Worm (Caenorhabditis elegans): Measurements from ENCODE around the gene dmsr-11.

Gene dmsr-11

DNA sequence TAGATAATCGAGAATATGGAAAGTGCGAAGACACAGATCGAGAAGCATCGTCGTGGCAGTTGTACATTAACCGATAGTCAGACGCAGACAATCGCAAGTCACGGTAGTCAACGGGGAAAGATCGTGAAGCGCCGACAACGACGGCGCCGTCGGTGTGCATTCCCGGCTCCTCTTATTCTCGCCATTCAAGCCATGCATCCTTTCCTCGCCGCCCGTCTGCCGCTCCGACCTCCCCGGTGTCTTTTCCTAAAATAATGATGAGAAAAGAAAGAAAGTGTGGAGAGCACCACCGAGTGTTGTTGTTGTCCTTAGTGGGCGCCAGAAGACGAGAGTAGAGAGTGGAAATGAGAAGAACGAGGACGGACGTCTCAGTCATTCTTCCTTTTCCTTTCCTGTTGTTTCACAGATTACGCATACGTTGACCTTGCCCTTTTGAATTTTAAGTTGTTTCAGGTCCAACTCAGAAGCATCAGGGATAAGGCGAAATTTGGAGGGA is 10.1 kb downstream of the dmsr-11 start, which contains the start of gene ZC404.1:
Gene ZC404.1 (plus strand): TSS at position 446 of the 496 bp plus-strand sequence.
- TF ChIP-seq ceh-82 (tag; optimal IDR thresholded peaks at IDR 0.05) (peak in 1 of 3 experiments; percentile 23), ceh-90 (tag; optimal IDR thresholded peaks at IDR 0.05) (no peak), swsn-7 (tag; optimal IDR thresholded peaks at IDR 0.05) (peak; percentile 21), ceh-88 (GFP tag; IDR thresholded peaks at IDR 0.05) (no peak), xbp-1 (tag; optimal IDR thresholded peaks at IDR 0.05) (no peak), isw-1 (GFP tag; IDR thresholded peaks at IDR 0.05) (no peak; the same call in 1 of the 2 replicates), fkh-8 (tag; optimal IDR thresholded peaks at IDR 0.05) (peak; percentile 64), lin-13 (GFP tag; optimal IDR thresholded peaks at IDR 0.05) (no peak), grh-1 (GFP tag; IDR thresholded peaks at IDR 0.05) (no peak), unc-62 (GFP tag; optimal IDR thresholded peaks at IDR 0.05) (no peak), ets-5 (GFP tag; IDR thresholded peaks at IDR 0.05) (no peak), rnt-1 (tag; optimal IDR thresholded peaks at IDR 0.05) (no peak), unc-98 (GFP tag; IDR thresholded peaks at IDR 0.05) (no peak), unc-86 (tag; optimal IDR thresholded peaks at IDR 0.05) (peak; percentile 1), nhr-71 (tag; optimal IDR thresholded peaks at IDR 0.05) (peak; percentile 36), snpc-4 (tag; optimal IDR thresholded peaks at IDR 0.05) (peak; percentile 24), C16A3.4 (tag; optimal IDR thresholded peaks at IDR 0.05) (no peak), lsy-2 (tag; optimal IDR thresholded peaks at IDR 0.05) (peak in 1 of 2 experiments; percentile 22), aha-1 (tag; optimal IDR thresholded peaks at IDR 0.05) (no peak), nhr-47 (tag; optimal IDR thresholded peaks at IDR 0.05) (peak; percentile 12), efl-1 (optimal IDR thresholded peaks at IDR 0.05) (peak; percentile 3 to 8), efl-1 (GFP tag; optimal IDR thresholded peaks at IDR 0.05 in 1 of 2) (peak in 1 of 2 experiments; percentile 49), lin-14 (GFP tag; optimal IDR thresholded peaks at IDR 0.05) (peak; percentile 74), zag-1 (tag; optimal IDR thresholded peaks at IDR 0.05) (no peak), pax-3 (tag; optimal IDR thresholded peaks at IDR 0.05) (no peak), lin-35 (GFP tag; optimal IDR thresholded peaks at IDR 0.05) (peak in 1 of 2 experiments; percentile 3)

ce11 chrV:6792973-6793372 is 10.9 kb downstream of the dmsr-11 start:
- peak in 1 of 2 experiments; percentile 48 for TF ChIP-seq efl-1 (optimal IDR thresholded peaks at IDR 0.05)
- peak; percentile 8 to 64 for TF ChIP-seq efl-1 (GFP tag; optimal IDR thresholded peaks at IDR 0.05 in 1 of 2)
- TF ChIP-seq ceh-88 (GFP tag; IDR thresholded peaks at IDR 0.05) = no peak
- TF ChIP-seq ceh-90 (tag; optimal IDR thresholded peaks at IDR 0.05) = no peak
- TF ChIP-seq dpl-1 (GFP tag; optimal IDR thresholded peaks at IDR 0.05) = peak in 2 of 3 experiments; percentile 26 to 70
- no peak for TF ChIP-seq rnt-1 (tag; optimal IDR thresholded peaks at IDR 0.05)
- TF ChIP-seq unc-30 (tag; optimal IDR thresholded peaks at IDR 0.05) = no peak
- peak; percentile 7 to 60 for TF ChIP-seq lin-35 (GFP tag; optimal IDR thresholded peaks at IDR 0.05)
- TF ChIP-seq hlh-4 (tag; optimal IDR thresholded peaks at IDR 0.05) = no peak
- TF ChIP-seq lsy-2 (tag; optimal IDR thresholded peaks at IDR 0.05) = peak in 1 of 2 experiments; percentile 41
- TF ChIP-seq F16B12.6 (tag; optimal IDR thresholded peaks at IDR 0.05) = peak; percentile 31

DNA sequence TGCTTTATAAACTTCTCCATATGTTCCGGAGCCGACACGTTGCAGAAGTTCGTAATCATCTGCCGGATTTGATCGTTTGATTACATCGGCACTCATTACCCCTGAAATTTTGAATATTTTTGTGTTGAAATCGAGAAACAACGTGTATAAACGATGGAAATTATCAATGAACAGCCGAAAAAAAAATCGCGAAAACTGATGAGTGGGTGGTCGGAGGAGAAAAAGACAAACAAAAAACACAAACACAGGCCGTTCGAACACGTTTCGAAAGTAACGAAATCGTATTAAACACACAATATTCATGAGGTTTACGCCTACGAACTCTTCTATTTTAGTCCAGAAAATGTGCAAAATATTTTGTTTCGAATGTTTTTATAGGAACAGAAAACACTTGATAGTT is 11.3 kb downstream of the dmsr-11 start, which contains the start of gene gck-2:
Gene gck-2 (minus strand): TSS at position 101 of the 400 bp plus-strand sequence.
- TF ChIP-seq dpl-1 (GFP tag; optimal IDR thresholded peaks at IDR 0.05) (no peak), fkh-10 (GFP tag; optimal IDR thresholded peaks at IDR 0.05) (no peak), snu-23 (GFP tag; optimal IDR thresholded peaks at IDR 0.05) (no peak), irx-1 (tag; optimal IDR thresholded peaks at IDR 0.05) (no peak), fos-1 (tag; optimal IDR thresholded peaks at IDR 0.05) (no peak), sup-37 (GFP tag; optimal IDR thresholded peaks at IDR 0.05) (no peak), pqm-1 (tag; optimal IDR thresholded peaks at IDR 0.05) (no peak), unc-98 (GFP tag; IDR thresholded peaks at IDR 0.05) (no peak), egl-27 (tag; optimal IDR thresholded peaks at IDR 0.05) (no peak), grh-1 (GFP tag; IDR thresholded peaks at IDR 0.05) (no peak), ztf-11 (tag; optimal IDR thresholded peaks at IDR 0.05) (no peak), efl-1 (optimal IDR thresholded peaks at IDR 0.05) (no peak), efl-1 (GFP tag; optimal IDR thresholded peaks at IDR 0.05 in 1 of 2) (no peak), ceh-82 (tag; optimal IDR thresholded peaks at IDR 0.05) (no peak), zag-1 (tag; optimal IDR thresholded peaks at IDR 0.05) (no peak), nhr-28 (tag; optimal IDR thresholded peaks at IDR 0.05) (no peak), ama-1 (optimal IDR thresholded peaks at IDR 0.05) (no peak), sptf-1 (tag; optimal IDR thresholded peaks at IDR 0.05) (no peak)
